Worm (Caenorhabditis elegans) whole organism, L1 larva: Measurements from ENCODE around the gene C16D9.8.

Experiments
- alr-1 ChIP-seq: fragments of 200-800 bp; sonication (Bioruptor generic); optimal IDR thresholded peaks from 2 replicates; lab custom pipeline; 2018; ENCODE audit warnings: borderline replicate concordance, mild to moderate bottlenecking, missing genetic modification characterization, missing compliant biosample characterization
- aly-2 ChIP-seq: fragments of 150-350 bp; optimal IDR thresholded peaks from 2 replicates; lab custom pipeline; 2014; ENCODE audit warnings: missing biosample characterization, missing genetic modification characterization
- ceh-63 ChIP-seq: fragments of 200-800 bp; sonication (Bioruptor generic); optimal IDR thresholded peaks from 2 replicates; lab custom pipeline; 2018; ENCODE audit warnings: mild to moderate bottlenecking, missing genetic modification characterization, missing compliant biosample characterization
- nhr-237 ChIP-seq: fragments of 150-350 bp; optimal IDR thresholded peaks from 2 replicates; lab custom pipeline; 2014; ENCODE audit warnings: missing biosample characterization, missing genetic modification characterization
- pqm-1 ChIP-seq: sonication (generic microtip); optimal IDR thresholded peaks from 3 replicates; lab custom pipeline; 2017; ENCODE audit warnings: missing biosample characterization, missing genetic modification characterization
- sptf-1 ChIP-seq: fragments of 150-350 bp; optimal IDR thresholded peaks from 2 replicates; lab custom pipeline; 2014; ENCODE audit warnings: missing biosample characterization, missing genetic modification characterization
- unc-130 ChIP-seq: fragments of 150-350 bp; optimal IDR thresholded peaks from 2 replicates; lab custom pipeline; 2017; ENCODE audit warnings: missing biosample characterization, missing genetic modification characterization, inconsistent platforms

- TF ChIP-seq unc-130 (tag; lab: Kevin White, UChicago) (no peak), pqm-1 (tag; lab: Kevin White, UChicago) (no peak), alr-1 (tag; lab: Kevin White, UChicago) (no peak), sptf-1 (tag; lab: Kevin White, UChicago) (no peak), aly-2 (no peak), ceh-63 (GFP tag; lab: Kevin White, UChicago) (no peak), nhr-237 (tag; lab: Kevin White, UChicago) (no peak)
Observed at ce11 chrV:8307013-8307412, 43.6 kb upstream of the C16D9.8 start.
